Fruit fly (Drosophila melanogaster): ENCODE results near the gene Mur29B.
A peak's percentile ranks its signal among the peaks of the same experiment; 100 is the strongest.

Gene Mur29B

DNA sequence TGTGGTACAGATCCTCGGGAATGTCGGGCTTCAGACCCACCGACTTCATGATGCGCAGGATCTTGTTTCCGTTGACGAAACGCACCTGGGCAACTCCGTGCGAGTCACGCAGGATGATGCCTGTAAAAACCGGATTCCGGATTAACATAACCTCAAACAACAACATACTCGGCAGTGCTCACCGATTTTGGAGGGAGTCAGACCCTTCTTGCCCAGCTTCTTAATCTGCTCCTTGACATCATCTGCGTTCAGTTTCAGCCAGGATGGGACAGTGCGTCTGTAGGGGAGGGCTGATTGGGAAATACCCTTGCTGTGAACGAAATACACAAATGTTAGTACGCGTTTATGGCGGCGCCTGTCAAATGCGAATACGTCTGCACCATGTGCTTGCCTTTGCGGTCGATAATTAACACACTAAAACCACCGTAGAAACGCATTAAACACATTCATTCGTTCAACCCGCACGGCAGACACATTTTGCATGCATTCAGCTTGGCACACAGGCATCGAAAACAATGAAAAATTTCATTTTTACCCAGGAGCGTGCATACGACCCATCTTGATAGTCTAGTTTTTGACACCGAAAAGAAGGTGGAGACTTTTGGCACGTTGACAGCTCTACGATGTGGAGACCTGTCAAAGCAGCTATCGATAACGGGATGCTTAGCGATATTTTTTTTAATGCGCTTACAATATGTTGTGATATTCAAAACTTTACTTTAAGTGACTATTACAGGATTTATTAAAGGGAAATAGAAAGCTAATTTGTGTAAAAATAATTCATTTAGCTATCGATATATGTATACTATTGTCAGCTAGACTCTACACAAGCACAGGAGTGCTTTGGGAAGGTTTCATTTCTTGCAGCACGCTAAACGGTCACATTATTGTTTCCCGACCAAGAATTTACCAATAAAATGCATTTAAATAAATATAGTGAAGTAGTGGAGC lies 12.3 kb downstream of the Mur29B start, which contains the start of the genes RpS13 and CSN8 (continued):
- TF ChIP-seq pnt (GFP tag; optimal IDR thresholded peaks at IDR 0.05) (no peak), CG8290 (GFP tag; optimal IDR thresholded peaks at IDR 0.05) (no peak), CG8290 (tag; optimal IDR thresholded peaks at IDR 0.05) (peak in 1 of 2 experiments; percentile 36), bcd (GFP tag; optimal IDR thresholded peaks at IDR 0.05) (peak; percentile 11), CG31441 (GFP tag; IDR thresholded peaks at IDR 0.05) (peak; percentile 54; the same call in 1 of the 2 replicates), Blimp-1 (GFP tag; optimal IDR thresholded peaks at IDR 0.05) (no peak), aop (GFP tag; IDR thresholded peaks at IDR 0.05) (no peak), CG10565 (GFP tag; optimal IDR thresholded peaks at IDR 0.05) (no peak), amos (GFP tag; IDR thresholded peaks at IDR 0.05; ENCODE audit: partially characterized antibody) (peak; percentile 93), CG1647 (GFP tag; optimal IDR thresholded peaks at IDR 0.05) (no peak), slou (GFP tag; optimal IDR thresholded peaks at IDR 0.05) (no peak), CG12659 (GFP tag; optimal IDR thresholded peaks at IDR 0.05) (peak; percentile 75), zen2 (GFP tag; IDR thresholded peaks at IDR 0.05; ENCODE audit: partially characterized antibody) (peak; percentile 87; the same call in 2 of the 3 replicates), stwl (tag; optimal IDR thresholded peaks at IDR 0.05) (peak; percentile 85), Atf6 (GFP tag; IDR thresholded peaks at IDR 0.05) (peak; percentile 45; the same call in 1 of the 2 replicates), CG17385 (GFP tag; optimal IDR thresholded peaks at IDR 0.05) (peak; percentile 29), CG11560 (tag; IDR thresholded peaks at IDR 0.05) (no peak), lola (GFP tag; optimal IDR thresholded peaks at IDR 0.05) (peak in 1 of 3 experiments; percentile 6), trem (tag; optimal IDR thresholded peaks at IDR 0.05) (peak; percentile 87), CG32532 (GFP tag; IDR thresholded peaks at IDR 0.05) (no peak), Hsf (GFP tag; optimal IDR thresholded peaks at IDR 0.05) (peak; percentile 39)

DNA sequence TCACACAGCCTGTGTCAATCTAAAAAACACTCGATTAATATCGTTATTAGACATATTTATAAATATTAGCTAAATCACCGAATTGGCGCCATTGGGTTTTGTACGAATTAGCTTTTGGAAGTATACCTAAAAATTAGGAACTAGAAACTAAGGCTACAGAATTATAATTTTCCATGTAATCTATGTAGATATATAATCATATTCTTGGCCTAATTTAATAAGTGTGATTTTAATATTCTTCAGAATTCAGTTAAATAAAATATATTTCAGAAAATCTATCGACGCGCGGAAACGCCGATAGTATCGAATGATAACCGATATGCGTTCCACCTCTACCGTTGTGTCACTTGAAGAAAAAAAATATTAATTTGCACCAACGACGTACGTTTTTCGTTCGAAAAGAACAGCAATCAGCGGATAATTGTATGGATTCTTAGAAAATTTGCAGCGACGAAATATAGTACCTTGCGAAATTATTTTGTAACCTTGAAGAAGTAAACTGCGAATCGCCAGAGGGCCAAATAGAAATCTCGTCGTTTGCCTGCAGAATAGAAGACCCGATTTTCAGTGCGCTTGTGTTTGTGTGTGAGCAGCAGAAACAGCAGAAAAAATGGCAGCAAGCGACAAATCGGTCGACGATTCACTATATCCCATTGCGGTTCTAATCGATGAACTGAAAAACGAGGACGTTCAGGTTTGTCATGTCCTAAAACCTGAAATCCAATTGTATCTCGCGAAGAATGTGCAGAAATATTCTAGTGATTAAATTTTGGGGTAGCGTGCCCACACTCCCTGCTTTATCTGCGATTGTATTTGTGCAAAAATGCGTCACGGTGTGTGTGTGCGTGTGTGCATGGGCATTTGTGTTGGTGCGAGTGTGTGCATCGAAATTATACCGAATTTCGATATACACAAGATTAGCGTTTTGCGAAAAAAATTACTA lies 14.0 kb downstream of the Mur29B start, which contains the start of gene Pp2A-29B:
Pp2A-29B (plus strand) TSS at position 338 of the 943 bp plus-strand sequence.
- TF ChIP-seq trem (tag; optimal IDR thresholded peaks at IDR 0.05), result peak; percentile 80
- peak; percentile 85 for TF ChIP-seq row (GFP tag; IDR thresholded peaks at IDR 0.05)
- TF ChIP-seq CG4404 (GFP tag; IDR thresholded peaks at IDR 0.05), result no peak
- TF ChIP-seq Vsx1 (GFP tag; optimal IDR thresholded peaks at IDR 0.05), result peak; percentile 64
- TF ChIP-seq CG32767 (GFP tag; IDR thresholded peaks at IDR 0.05), result peak; percentile 33; the same call in 1 of the 2 replicates
- peak; percentile 99 for TF ChIP-seq sna (GFP tag; IDR thresholded peaks at IDR 0.05; ENCODE audit: partially characterized antibody)
- TF ChIP-seq gem (tag; optimal IDR thresholded peaks at IDR 0.05), result peak; percentile 48
- peak; percentile 65 for TF ChIP-seq CG9932 (GFP tag; IDR thresholded peaks at IDR 0.05)
- peak; percentile 45 for TF ChIP-seq grau (tag; optimal IDR thresholded peaks at IDR 0.05)
- no peak for TF ChIP-seq C15 (GFP tag; IDR thresholded peaks at IDR 0.05)
- peak; percentile 99 for TF ChIP-seq HLH4C (GFP tag; IDR thresholded peaks at IDR 0.05; ENCODE audit: partially characterized antibody)
- TF ChIP-seq run (tag; optimal IDR thresholded peaks at IDR 0.05), result no peak
- TF ChIP-seq Deaf1 (tag; optimal IDR thresholded peaks at IDR 0.05), result peak; percentile 7
- peak; percentile 7 for TF ChIP-seq CG17568 (GFP tag; optimal IDR thresholded peaks at IDR 0.05)
- peak; percentile 35 for TF ChIP-seq exex (tag; optimal IDR thresholded peaks at IDR 0.05)
- 0 out of 2 replicates have a peak, but pooled peaks have one; percentile 11 for TF ChIP-seq vvl (GFP tag; IDR thresholded peaks at IDR 0.05)
- no peak for TF ChIP-seq CG9876 (GFP tag; optimal IDR thresholded peaks at IDR 0.05)
- TF ChIP-seq CG18011 (GFP tag; optimal IDR thresholded peaks at IDR 0.05), result peak; percentile 97
- no peak for TF ChIP-seq z (GFP tag; IDR thresholded peaks at IDR 0.05)
- TF ChIP-seq CG6272 (GFP tag; IDR thresholded peaks at IDR 0.05), result peak; percentile 38; the same call in 1 of the 2 replicates
- peak; percentile 44 for TF ChIP-seq Lhr (GFP tag; optimal IDR thresholded peaks at IDR 0.05)
- peak; percentile 93 for TF ChIP-seq sqz (GFP tag; optimal IDR thresholded peaks at IDR 0.05)
- no peak for TF ChIP-seq Tbp (GFP tag; optimal IDR thresholded peaks at IDR 0.05)
- TF ChIP-seq CG3847 (GFP tag; IDR thresholded peaks at IDR 0.05), result peak; percentile 51; the same call in 1 of the 2 replicates
- TF ChIP-seq Abd-B (GFP tag; optimal IDR thresholded peaks at IDR 0.05), result peak; percentile 46
